Worm (Caenorhabditis elegans) whole organism, mixed stage, embryonic: ENCODE data around the gene srxa-1.
A peak's percentile ranks its signal among the peaks of the same experiment; 100 is the strongest.

ENCODE experiments used
- cnd-1 ChIP-seq: fragments of 200-800 bp; sonication (Bioruptor generic); optimal IDR thresholded peaks from 2 replicates; lab custom pipeline; 2018; ENCODE audit warnings: mild to moderate bottlenecking, missing genetic modification characterization, missing compliant biosample characterization
- mep-1 ChIP-seq: fragments of 150-350 bp; optimal IDR thresholded peaks from 2 replicates; lab custom pipeline; 2017; ENCODE audit warnings: missing biosample characterization, missing genetic modification reagents, missing genetic modification characterization, inconsistent platforms
- nhr-28 ChIP-seq: fragments of 150-350 bp; optimal IDR thresholded peaks from 2 replicates; lab custom pipeline; 2014; ENCODE audit warnings: missing biosample characterization, missing genetic modification characterization

ce11 chrV:20749098-20749497 is 17.2 kb downstream of the srxa-1 start:
- TF ChIP-seq mep-1 (tag; lab: Kevin White, UChicago) (peak; percentile 2), nhr-28 (tag; lab: Kevin White, UChicago) (no peak), cnd-1 (tag; lab: Kevin White, UChicago) (no peak)
